Fruit fly (Drosophila melanogaster) whole organism, embryonic: ENCODE measurements around the gene CG13315.
A peak's percentile ranks its signal among the peaks of the same experiment; 100 is the strongest.

Source experiments
- Awh ChIP-seq: fragments of 200-800 bp; sonication (Bioruptor generic); IDR thresholded peaks from 2 replicates; pipeline ENCODE4, ENCODE4 v1.3.6; 2022; ENCODE audit warnings: missing biosample characterization, missing genetic modification characterization
- BtbVII ChIP-seq: fragments of 200-800 bp; sonication (Bioruptor generic); optimal IDR thresholded peaks from 3 replicates; lab custom pipeline; 2017; ENCODE audit warnings: missing biosample characterization, mild to moderate bottlenecking, missing genetic modification characterization
- C15 ChIP-seq: fragments of 200-800 bp; sonication (Bioruptor generic); IDR thresholded peaks from 3 replicates; pipeline ENCODE4 v1.3.6; 2022; ENCODE audit warnings: missing biosample characterization, missing genetic modification characterization
- CG13894 ChIP-seq: fragments of 200-800 bp; sonication (Bioruptor generic); optimal IDR thresholded peaks from 3 replicates; lab custom pipeline; 2018; ENCODE audit warnings: missing biosample characterization, mild to moderate bottlenecking, missing genetic modification characterization, moderate library complexity
- CG14014 ChIP-seq: fragments of 200-800 bp; sonication (Bioruptor generic); IDR thresholded peaks from 2 replicates; pipeline ENCODE4 v1.3.6; 2022; ENCODE audit warnings: missing biosample characterization, missing genetic modification characterization
- CG15011 ChIP-seq: fragments of 200-800 bp; sonication (Bioruptor generic); optimal IDR thresholded peaks from 3 replicates; lab custom pipeline; 2018; ENCODE audit warnings: missing biosample characterization, mild to moderate bottlenecking, missing genetic modification characterization
- CG1602 ChIP-seq: fragments of 200-800 bp; sonication (Bioruptor generic); optimal IDR thresholded peaks from 3 replicates; lab custom pipeline; 2016; ENCODE audit warnings: missing biosample characterization, missing genetic modification characterization
- CG17385 ChIP-seq: fragments of 200-800 bp; sonication (Bioruptor generic); optimal IDR thresholded peaks from 3 replicates; lab custom pipeline; 2018; ENCODE audit warnings: missing biosample characterization, mild to moderate bottlenecking, missing genetic modification characterization
- CG2199 ChIP-seq: fragments of 200-800 bp; sonication (Bioruptor generic); IDR thresholded peaks from 3 replicates; pipeline ENCODE4 v1.3.6; 2022; ENCODE audit warnings: missing biosample characterization, missing genetic modification characterization
- CG4707 ChIP-seq: fragments of 200-800 bp; sonication (Bioruptor generic); optimal IDR thresholded peaks from 2 replicates; lab custom pipeline; 2018; ENCODE audit warnings: missing biosample characterization, mild to moderate bottlenecking, missing genetic modification characterization, moderate library complexity
- CG6689 ChIP-seq: fragments of 200-800 bp; sonication (Bioruptor generic); IDR thresholded peaks from 2 replicates; pipeline ENCODE4 v1.3.6; 2022; ENCODE audit warnings: missing biosample characterization, missing genetic modification characterization
- CG8359 ChIP-seq: fragments of 200-800 bp; sonication (Bioruptor generic); optimal IDR thresholded peaks from 2 replicates; lab custom pipeline; 2017; ENCODE audit warnings: missing biosample characterization, mild to moderate bottlenecking, missing genetic modification characterization, borderline replicate concordance
- CoRest ChIP-seq: fragments of 200-800 bp; sonication (Bioruptor generic); optimal IDR thresholded peaks from 3 replicates; lab custom pipeline; 2018; ENCODE audit warnings: missing biosample characterization, mild to moderate bottlenecking, missing genetic modification characterization, moderate library complexity
- Dek ChIP-seq: fragments of 200-800 bp; sonication (Bioruptor generic); optimal IDR thresholded peaks from 3 replicates; lab custom pipeline; 2019; ENCODE audit warnings: missing biosample characterization, mild to moderate bottlenecking, missing genetic modification characterization, moderate library complexity
- Dll ChIP-seq: fragments of 200-800 bp; sonication (Bioruptor generic); IDR thresholded peaks from 4 replicates; pipeline ENCODE4 v1.3.6; 2022; ENCODE audit warnings: missing biosample characterization, missing genetic modification characterization; ENCODE audit not compliant: partially characterized antibody
- Drgx ChIP-seq: fragments of 200-800 bp; sonication (Bioruptor generic); IDR thresholded peaks from 2 replicates; pipeline ENCODE4 v1.3.6; 2022; ENCODE audit warnings: missing biosample characterization, missing genetic modification characterization
- Elba2 ChIP-seq: fragments of 200-800 bp; sonication (Bioruptor generic); optimal IDR thresholded peaks from 3 replicates; lab custom pipeline; 2016; ENCODE audit warnings: missing biosample characterization, missing genetic modification characterization
- GATAe ChIP-seq: fragments of 200-800 bp; sonication (Bioruptor generic); conservative IDR thresholded peaks from 2 replicates; pipeline ENCODE4 v1.3.6; 2022; ENCODE audit warnings: missing biosample characterization, missing genetic modification characterization
- HLHmδ ChIP-seq: fragments of 200-800 bp; sonication (Bioruptor generic); optimal IDR thresholded peaks from 2 replicates; lab custom pipeline; 2018; ENCODE audit warnings: missing biosample characterization, mild to moderate bottlenecking, missing genetic modification characterization, moderate library complexity
- HmgD ChIP-seq: fragments of 200-800 bp; sonication (Bioruptor generic); optimal IDR thresholded peaks from 3 replicates; lab custom pipeline; 2016; ENCODE audit warnings: missing biosample characterization, missing genetic modification characterization
- Hmr ChIP-seq: fragments of 200-800 bp; sonication (Bioruptor generic); optimal IDR thresholded peaks from 3 replicates; lab custom pipeline; 2017; ENCODE audit warnings: mild to moderate bottlenecking, missing biosample characterization, missing genetic modification reagents, missing genetic modification characterization
- Med ChIP-seq: fragments of 200-800 bp; sonication (Bioruptor generic); peaks from one replicate; lab custom pipeline; 2016; ENCODE audit warnings: missing biosample characterization, missing genetic modification characterization, mild to moderate bottlenecking, inconsistent platforms, moderate library complexity
- Neu2 ChIP-seq: fragments of 200-800 bp; sonication (Bioruptor generic); optimal IDR thresholded peaks from 3 replicates; lab custom pipeline; 2016; ENCODE audit warnings: missing biosample characterization, missing genetic modification characterization, borderline replicate concordance
- Oli ChIP-seq: fragments of 200-800 bp; sonication (Bioruptor generic); optimal IDR thresholded peaks from 2 replicates; lab custom pipeline; 2018; ENCODE audit warnings: missing biosample characterization, mild to moderate bottlenecking, missing genetic modification characterization, moderate library complexity
- Pdp1 ChIP-seq, 2 experiments: fragments of 200-800 bp; sonication (Bioruptor generic); optimal IDR thresholded peaks; 3 replicates each; lab custom pipeline; 2016; ENCODE audit warnings: missing biosample characterization in 2 of 2, missing genetic modification characterization in 2 of 2, mild to moderate bottlenecking in 1 of 2, moderate library complexity in 1 of 2
- Rx ChIP-seq: fragments of 200-800 bp; sonication (Bioruptor generic); IDR thresholded peaks from 2 replicates; pipeline ENCODE4 v1.3.6; 2022; ENCODE audit warnings: missing biosample characterization, missing genetic modification characterization
- Trl ChIP-seq, 3 experiments: fragments of >200 bp in 2 of 3; fragments of 200-800 bp in 1 of 3; sonication (Bioruptor generic) in 1 of 3; optimal IDR thresholded peaks; 2 replicates in 1 of 3; 3 replicates in 2 of 3; lab custom pipeline; 2016 to 2017; ENCODE audit warnings: missing biosample characterization in 1 of 3, missing genetic modification characterization in 1 of 3
- Xrp1 ChIP-seq: fragments of 200-800 bp; sonication (Bioruptor generic); IDR thresholded peaks from 2 replicates; pipeline ENCODE4 v1.3.6; 2022; ENCODE audit warnings: missing biosample characterization, missing genetic modification characterization
- abd-A ChIP-seq: fragments of 200-800 bp; sonication (Bioruptor generic); optimal IDR thresholded peaks from 3 replicates; lab custom pipeline; 2019; ENCODE audit warnings: missing biosample characterization, mild to moderate bottlenecking, missing genetic modification characterization, moderate library complexity
- ap ChIP-seq: fragments of 200-800 bp; sonication (Bioruptor generic); IDR thresholded peaks from 2 replicates; pipeline ENCODE4 v1.3.6; 2022; ENCODE audit warnings: missing biosample characterization, missing genetic modification characterization
- bab2 ChIP-seq: fragments of 200-800 bp; sonication (Bioruptor generic); optimal IDR thresholded peaks from 2 replicates; lab custom pipeline; 2016; ENCODE audit warnings: missing biosample characterization, missing genetic modification characterization
- croc ChIP-seq: fragments of 200-800 bp; sonication (Bioruptor generic); conservative IDR thresholded peaks from 3 replicates; pipeline ENCODE4 v1.3.6; 2022; ENCODE audit warnings: missing biosample characterization, missing genetic modification characterization
- cwo ChIP-seq: fragments of 200-800 bp; sonication (Bioruptor generic); optimal IDR thresholded peaks from 3 replicates; lab custom pipeline; 2017; ENCODE audit warnings: missing biosample characterization, missing genetic modification characterization, mild to moderate bottlenecking, moderate library complexity, missing genetic modification reagents
- da ChIP-seq: fragments of 200-800 bp; sonication (Bioruptor generic); optimal IDR thresholded peaks from 2 replicates; lab custom pipeline; 2016; ENCODE audit warnings: missing biosample characterization, missing genetic modification characterization
- eve ChIP-seq, 2 experiments: fragments of >200 bp; optimal IDR thresholded peaks; 2 replicates each; lab custom pipeline; 2017; ENCODE audit warnings: missing biosample characterization in 2 of 2, missing genetic modification characterization in 2 of 2
- fru ChIP-seq: fragments of >200 bp; optimal IDR thresholded peaks from 2 replicates; lab custom pipeline; 2017
- ind ChIP-seq: fragments of 200-800 bp; sonication (Bioruptor generic); optimal IDR thresholded peaks from 3 replicates; lab custom pipeline; 2016; ENCODE audit warnings: missing biosample characterization, missing genetic modification characterization
- nerfin-1 ChIP-seq: fragments of 200-800 bp; sonication (Bioruptor generic); optimal IDR thresholded peaks from 3 replicates; lab custom pipeline; 2019; ENCODE audit warnings: missing biosample characterization, mild to moderate bottlenecking, missing genetic modification characterization, moderate library complexity
- oc ChIP-seq: fragments of 200-800 bp; sonication (Bioruptor generic); optimal IDR thresholded peaks from 2 replicates; lab custom pipeline; 2018; ENCODE audit warnings: missing biosample characterization, mild to moderate bottlenecking, missing genetic modification characterization, moderate library complexity
- salm ChIP-seq: fragments of 200-800 bp; sonication (Bioruptor generic); optimal IDR thresholded peaks from 2 replicates; lab custom pipeline; 2018; ENCODE audit warnings: missing biosample characterization, mild to moderate bottlenecking, missing genetic modification characterization
- sens ChIP-seq: fragments of 200-800 bp; sonication (Bioruptor generic); peaks from one replicate; lab custom pipeline; 2016; ENCODE audit warnings: missing biosample characterization, missing genetic modification characterization
- sob ChIP-seq: fragments of 200-800 bp; sonication (Bioruptor generic); IDR thresholded peaks from 2 replicates; pipeline ENCODE4 v1.3.6; 2022; ENCODE audit warnings: missing biosample characterization, missing genetic modification characterization
- ssp ChIP-seq: fragments of 200-800 bp; sonication (Bioruptor generic); IDR thresholded peaks from 2 replicates; pipeline ENCODE4 v1.3.6; 2022; ENCODE audit warnings: missing biosample characterization, missing genetic modification characterization
- stc ChIP-seq: fragments of 200-800 bp; sonication (Bioruptor generic); IDR thresholded peaks from 2 replicates; pipeline ENCODE4 v1.3.6; 2022; ENCODE audit warnings: missing biosample characterization, missing genetic modification characterization
- sug ChIP-seq: fragments of 200-800 bp; optimal IDR thresholded peaks from 2 replicates; lab custom pipeline; 2019; ENCODE audit warnings: missing biosample characterization, mild to moderate bottlenecking, missing genetic modification characterization, moderate library complexity
- vvl ChIP-seq: fragments of 200-800 bp; sonication (Bioruptor generic); IDR thresholded peaks from 2 replicates; pipeline ENCODE4 v1.3.6; 2022; ENCODE audit warnings: missing biosample characterization, missing genetic modification characterization
- zen ChIP-seq: fragments of 200-800 bp; sonication (Bioruptor generic); optimal IDR thresholded peaks from 3 replicates; lab custom pipeline; 2018; ENCODE audit warnings: missing biosample characterization, mild to moderate bottlenecking, missing genetic modification characterization, moderate library complexity
- zen2 ChIP-seq: fragments of 200-800 bp; sonication (Bioruptor generic); IDR thresholded peaks from 3 replicates; pipeline ENCODE4 v1.3.6; 2022; ENCODE audit warnings: missing biosample characterization, missing genetic modification characterization; ENCODE audit not compliant: partially characterized antibody

Gene CG13315

DNA sequence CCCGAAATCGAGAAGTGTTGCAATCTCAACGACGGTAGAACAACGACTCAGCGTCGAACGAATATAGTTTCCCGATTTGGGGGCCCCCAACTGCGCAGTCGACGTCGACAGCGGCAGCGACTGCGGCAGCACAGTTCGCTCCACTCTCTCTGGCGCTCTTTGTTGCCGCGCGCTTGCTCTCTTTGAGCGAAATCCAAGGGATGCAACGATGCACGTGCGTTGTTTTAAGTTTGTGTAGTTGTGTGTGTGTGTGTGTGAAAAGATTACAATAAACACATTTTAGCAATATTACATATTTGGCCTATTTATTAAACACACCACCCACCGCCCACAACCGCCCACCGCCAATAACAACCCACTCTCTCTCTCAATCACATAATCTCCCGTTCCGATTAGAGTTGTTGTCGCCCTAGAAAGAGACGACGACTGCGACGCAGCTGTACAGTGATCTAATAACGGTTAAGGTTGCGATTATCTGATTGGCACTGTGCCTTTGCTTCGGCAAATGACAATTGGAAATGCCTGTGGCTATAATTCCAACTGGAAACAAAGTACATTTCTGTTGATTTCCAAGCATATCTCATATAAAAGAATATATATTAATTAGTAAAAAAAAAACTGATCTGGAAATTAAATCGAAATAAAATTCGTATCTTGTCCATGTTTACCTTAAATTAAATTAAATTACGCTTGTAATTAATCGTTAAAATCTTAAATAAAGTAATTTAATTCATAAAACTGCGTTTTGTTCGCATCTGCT lies 28.8 kb downstream of the CG13315 start (continued):
- TF ChIP-seq CG8359 (no peak), GATAe (GFP tag; lab: Robert Waterston, UW) (peak; percentile 39; the same call in 1 of the 2 replicates), zen (tag; lab: Kevin White, UChicago) (peak; percentile 65), CG14014 (peak; percentile 47), BtbVII (GFP tag; lab: Kevin White, UChicago) (no peak), Hmr (GFP tag; lab: Kevin White, UChicago) (peak; percentile 30), CG1602 (GFP tag; lab: Kevin White, UChicago) (no peak), CG15011 (GFP tag; lab: Kevin White, UChicago) (no peak), Elba2 (GFP tag; lab: Kevin White, UChicago) (peak; percentile 99), CoRest (peak; percentile 38), CG2199 (GFP tag; lab: Robert Waterston, UW) (no peak), stc (GFP tag; lab: Robert Waterston, UW) (0 out of 2 replicates have a peak, but pooled peaks have one; percentile 35), ssp (GFP tag; lab: Robert Waterston, UW) (no peak), Oli (tag; lab: Kevin White, UChicago) (peak; percentile 30), C15 (no peak), zen2 (0 out of 3 replicates have a peak, but pooled peaks have one; percentile 52), sob (GFP tag; lab: Robert Waterston, UW) (no peak), abd-A (tag; lab: Kevin White, UChicago) (peak; percentile 33), ap (GFP tag; lab: Robert Waterston, UW) (no peak), Xrp1 (GFP tag; lab: Robert Waterston, UW) (0 out of 2 replicates have a peak, but pooled peaks have one; percentile 12), fru (lab: Kevin White, UChicago) (no peak), vvl (GFP tag; lab: Robert Waterston, UW) (peak; percentile 43; the same call in 1 of the 2 replicates), cwo (GFP tag; lab: Kevin White, UChicago) (peak; percentile 24), Dek (peak; percentile 4), Neu2 (GFP tag; lab: Kevin White, UChicago) (no peak), CG4707 (GFP tag; lab: Kevin White, UChicago) (no peak), nerfin-1 (tag; lab: Kevin White, UChicago) (no peak), salm (tag; lab: Kevin White, UChicago) (peak; percentile 20), Pdp1 (GFP tag; optimal IDR thresholded peaks at IDR 0.05; lab: Kevin White, UChicago) (peak in 1 of 2 experiments; percentile 41), sens (peak; percentile 84), Drgx (GFP tag; lab: Robert Waterston, UW) (peak; percentile 16; the same call in 1 of the 2 replicates), bab2 (no peak), Rx (no peak), sug (peak; percentile 95), Trl (optimal IDR thresholded peaks at IDR 0.05; lab: Kevin White, UChicago) (peak; percentile 95), Trl (GFP tag; optimal IDR thresholded peaks at IDR 0.05; lab: Kevin White, UChicago) (peak; percentile 18), Med (GFP tag; lab: Kevin White, UChicago) (peak; percentile 59), CG17385 (GFP tag; lab: Kevin White, UChicago) (peak; percentile 5), eve (GFP tag; optimal IDR thresholded peaks at IDR 0.05; lab: Kevin White, UChicago) (peak in 1 of 2 experiments; percentile 73), da (GFP tag; lab: Kevin White, UChicago) (no peak), croc (no peak), oc (tag; lab: Kevin White, UChicago) (no peak), CG6689 (no peak), CG13894 (tag; lab: Kevin White, UChicago) (peak; percentile 100), HLHmδ (GFP tag; lab: Kevin White, UChicago) (peak; percentile 28), Dll (peak; percentile 50; the same call in 2 of the 4 replicates), HmgD (no peak), ind (peak; percentile 26), Awh (GFP tag; lab: Robert Waterston, UW) (0 out of 2 replicates have a peak, but pooled peaks have one; percentile 21)
